Worm (Caenorhabditis elegans) whole organism, L1 larva: Measurements from ENCODE around the gene fbxb-3.

ENCODE experiments used
- C16A3.4 ChIP-seq: fragments of 150-350 bp; optimal IDR thresholded peaks from 2 replicates; lab custom pipeline; 2014; ENCODE audit warnings: missing biosample characterization, missing genetic modification characterization
- alr-1 ChIP-seq: fragments of 200-800 bp; sonication (Bioruptor generic); optimal IDR thresholded peaks from 2 replicates; lab custom pipeline; 2018; ENCODE audit warnings: borderline replicate concordance, mild to moderate bottlenecking, missing genetic modification characterization, missing compliant biosample characterization
- ama-1 ChIP-seq: fragments of 150-350 bp; optimal IDR thresholded peaks from 2 replicates; lab custom pipeline; 2014
- blmp-1 ChIP-seq: fragments of 150-350 bp; optimal IDR thresholded peaks from 2 replicates; lab custom pipeline; 2014; ENCODE audit warnings: missing biosample characterization, missing genetic modification characterization
- ceh-82 ChIP-seq, 3 experiments: fragments of 150-350 bp in 1 of 3; sonication (generic microtip) in 2 of 3; optimal IDR thresholded peaks; 2 replicates each; lab custom pipeline; 2014 to 2017; ENCODE audit warnings: missing biosample characterization in 3 of 3, missing genetic modification characterization in 3 of 3
- ceh-88 ChIP-seq: fragments of 200-800 bp; sonication (Bioruptor generic); IDR thresholded peaks from 2 replicates; pipeline ENCODE4 v1.3.6; 2022; ENCODE audit warnings: missing genetic modification characterization, missing compliant biosample characterization
- dpl-1 ChIP-seq, 3 experiments: fragments of 150-350 bp in 2 of 3; sonication (generic microtip) in 1 of 3; optimal IDR thresholded peaks; 2 replicates each; lab custom pipeline; 2014 to 2017; ENCODE audit warnings: missing biosample characterization in 3 of 3, missing genetic modification characterization in 3 of 3, missing genetic modification reagents in 3 of 3
- dsc-1 ChIP-seq: sonication (generic microtip); optimal IDR thresholded peaks from 2 replicates; lab custom pipeline; 2016; ENCODE audit warnings: mild to moderate bottlenecking, missing genetic modification characterization, missing compliant biosample characterization
- efl-1 ChIP-seq, 4 experiments: fragments of 150-350 bp; optimal IDR thresholded peaks in 3 of 4; peaks in 1 of 4; 1 replicate in 1 of 4; 2 replicates in 3 of 4; lab custom pipeline; 2014; ENCODE audit warnings: missing biosample characterization in 2 of 4, missing genetic modification characterization in 2 of 4, missing genetic modification reagents in 2 of 4
- fkh-10 ChIP-seq: sonication (generic microtip); optimal IDR thresholded peaks from 2 replicates; lab custom pipeline; 2017; ENCODE audit warnings: missing biosample characterization, missing genetic modification reagents, missing genetic modification characterization
- fkh-8 ChIP-seq: sonication (generic microtip); optimal IDR thresholded peaks from 2 replicates; lab custom pipeline; 2016; ENCODE audit warnings: mild to moderate bottlenecking, missing genetic modification characterization, missing compliant biosample characterization
- isw-1 ChIP-seq: fragments of 200-800 bp; sonication (Bioruptor generic); IDR thresholded peaks from 2 replicates; pipeline ENCODE4 v1.3.6; 2022; ENCODE audit warnings: missing genetic modification characterization, missing compliant biosample characterization
- jun-1 ChIP-seq: fragments of 150-350 bp; optimal IDR thresholded peaks from 2 replicates; lab custom pipeline; 2014; ENCODE audit warnings: missing biosample characterization, missing genetic modification reagents, missing genetic modification characterization
- lin-13 ChIP-seq: fragments of 150-350 bp; optimal IDR thresholded peaks from 2 replicates; lab custom pipeline; 2014; ENCODE audit warnings: missing biosample characterization, missing genetic modification reagents, missing genetic modification characterization
- lin-14 ChIP-seq: fragments of 200-800 bp; sonication (Bioruptor generic); optimal IDR thresholded peaks from 2 replicates; lab custom pipeline; 2018; ENCODE audit warnings: mild to moderate bottlenecking, missing genetic modification characterization, moderate library complexity, missing compliant biosample characterization
- lin-35 ChIP-seq, 2 experiments: fragments of 150-350 bp; optimal IDR thresholded peaks; 2 replicates each; lab custom pipeline; 2014; ENCODE audit warnings: missing biosample characterization in 2 of 2, missing genetic modification characterization in 2 of 2, missing genetic modification reagents in 2 of 2
- lsy-2 ChIP-seq, 2 experiments: fragments of 150-350 bp; optimal IDR thresholded peaks; 2 replicates each; lab custom pipeline; 2014; ENCODE audit warnings: missing biosample characterization in 2 of 2, missing genetic modification characterization in 2 of 2
- nhr-12 ChIP-seq: sonication (generic microtip); optimal IDR thresholded peaks from 2 replicates; lab custom pipeline; 2017; ENCODE audit warnings: missing biosample characterization, missing genetic modification characterization
- nhr-20 ChIP-seq: sonication (generic microtip); optimal IDR thresholded peaks from 2 replicates; lab custom pipeline; 2016; ENCODE audit warnings: mild to moderate bottlenecking, missing genetic modification characterization, missing compliant biosample characterization
- nhr-28 ChIP-seq: fragments of 150-350 bp; optimal IDR thresholded peaks from 2 replicates; lab custom pipeline; 2014; ENCODE audit warnings: missing biosample characterization, missing genetic modification characterization
- nhr-47 ChIP-seq: sonication (generic microtip); optimal IDR thresholded peaks from 2 replicates; lab custom pipeline; 2016; ENCODE audit warnings: mild to moderate bottlenecking, missing genetic modification characterization, moderate library complexity, missing compliant biosample characterization
- nhr-71 ChIP-seq: sonication (generic microtip); optimal IDR thresholded peaks from 2 replicates; lab custom pipeline; 2016; ENCODE audit warnings: mild to moderate bottlenecking, missing genetic modification characterization, moderate library complexity, missing compliant biosample characterization
- nhr-76 ChIP-seq: sonication (generic microtip); optimal IDR thresholded peaks from 2 replicates; lab custom pipeline; 2017; ENCODE audit warnings: missing biosample characterization, missing genetic modification characterization
- nhr-77 ChIP-seq: fragments of 150-350 bp; optimal IDR thresholded peaks from 2 replicates; lab custom pipeline; 2014; ENCODE audit warnings: missing biosample characterization, missing genetic modification characterization
- nhr-84 ChIP-seq: sonication (generic microtip); optimal IDR thresholded peaks from 2 replicates; lab custom pipeline; 2017; ENCODE audit warnings: missing biosample characterization, missing genetic modification characterization
- nhr-85 ChIP-seq: sonication (generic microtip); peaks from one replicate; lab custom pipeline; 2016; ENCODE audit warnings: missing genetic modification characterization, inconsistent platforms, missing compliant biosample characterization
- nhr-90 ChIP-seq: sonication (generic microtip); optimal IDR thresholded peaks from 2 replicates; lab custom pipeline; 2016; ENCODE audit warnings: mild to moderate bottlenecking, missing genetic modification characterization, missing compliant biosample characterization; ENCODE audit not compliant: poor library complexity
- pax-3 ChIP-seq: fragments of 200-800 bp; sonication (Bioruptor generic); optimal IDR thresholded peaks from 2 replicates; lab custom pipeline; 2018; ENCODE audit warnings: mild to moderate bottlenecking, missing genetic modification characterization, moderate library complexity, missing compliant biosample characterization
- pqm-1 ChIP-seq: sonication (generic microtip); optimal IDR thresholded peaks from 3 replicates; lab custom pipeline; 2017; ENCODE audit warnings: missing biosample characterization, missing genetic modification characterization
- rnt-1 ChIP-seq: sonication (generic microtip); optimal IDR thresholded peaks from 2 replicates; lab custom pipeline; 2016; ENCODE audit warnings: mild to moderate bottlenecking, missing genetic modification characterization, moderate library complexity, missing compliant biosample characterization
- sox-4 ChIP-seq: sonication (generic microtip); optimal IDR thresholded peaks from 2 replicates; lab custom pipeline; 2016; ENCODE audit warnings: missing genetic modification characterization, missing compliant biosample characterization
- sptf-1 ChIP-seq: fragments of 150-350 bp; optimal IDR thresholded peaks from 2 replicates; lab custom pipeline; 2014; ENCODE audit warnings: missing biosample characterization, missing genetic modification characterization
- tbx-2 ChIP-seq: sonication (generic microtip); optimal IDR thresholded peaks from 2 replicates; lab custom pipeline; 2016; ENCODE audit warnings: missing genetic modification characterization, missing compliant biosample characterization
- zip-4 ChIP-seq: fragments of 200-800 bp; sonication (Bioruptor generic); optimal IDR thresholded peaks from 2 replicates; lab custom pipeline; 2018; ENCODE audit warnings: mild to moderate bottlenecking, missing genetic modification characterization, moderate library complexity, missing compliant biosample characterization

fbxb-3 gene

DNA sequence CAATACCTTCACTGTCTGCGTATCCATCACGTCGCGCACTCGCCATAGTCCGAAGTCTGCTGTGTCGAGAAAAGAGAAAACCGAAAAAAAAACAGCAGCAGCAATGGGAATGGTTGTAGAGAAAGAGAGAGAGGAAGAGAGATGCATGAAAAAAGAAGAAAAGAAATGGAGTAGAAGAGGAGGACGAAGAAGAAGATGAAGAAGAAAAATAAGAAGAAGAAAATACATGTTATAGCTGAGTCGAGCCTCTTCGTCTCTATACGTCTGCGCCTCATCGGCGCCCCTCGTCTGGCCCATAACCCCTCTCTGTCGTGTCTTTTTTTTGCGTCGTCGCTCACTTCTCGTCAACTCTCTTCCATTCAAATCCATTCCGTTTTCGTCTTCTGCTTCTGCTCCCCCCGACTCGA, 29.0 kb upstream of the fbxb-3 start (continued):
- TF ChIP-seq C16A3.4 (tag; lab: Kevin White, UChicago): peak; percentile 60
- TF ChIP-seq nhr-76 (tag; lab: Kevin White, UChicago): no peak

ce11 chrIV:11812017-11812416, 26.7 kb upstream of the fbxb-3 start:
- no peak for TF ChIP-seq nhr-20 (tag; lab: Kevin White, UChicago)
- no peak for TF ChIP-seq nhr-28 (tag; lab: Kevin White, UChicago)
- TF ChIP-seq fkh-10 (GFP tag; lab: Kevin White, UChicago): no peak
- TF ChIP-seq nhr-12 (tag; lab: Kevin White, UChicago): no peak
- TF ChIP-seq ceh-82 (tag; optimal IDR thresholded peaks at IDR 0.05; lab: Kevin White, UChicago): peak in 1 of 3 experiments; percentile 8
- no peak for TF ChIP-seq tbx-2
- peak; percentile 88 for TF ChIP-seq dsc-1
- TF ChIP-seq nhr-85 (tag; lab: Kevin White, UChicago): no peak
- TF ChIP-seq rnt-1: no peak
- no peak for TF ChIP-seq dpl-1 (GFP tag; optimal IDR thresholded peaks at IDR 0.05; lab: Kevin White, UChicago)
- TF ChIP-seq zip-4 (GFP tag; lab: Kevin White, UChicago): no peak
- no peak for TF ChIP-seq nhr-84 (tag; lab: Kevin White, UChicago)
- TF ChIP-seq isw-1 (GFP tag; lab: Robert Waterston, UW): no peak
- no peak for TF ChIP-seq ceh-88 (GFP tag; lab: Robert Waterston, UW)
- no peak for TF ChIP-seq nhr-77 (tag; lab: Kevin White, UChicago)
- peak; percentile 45 for TF ChIP-seq nhr-47 (tag; lab: Kevin White, UChicago)
- peak; percentile 66 for TF ChIP-seq fkh-8 (tag; lab: Kevin White, UChicago)
- no peak for TF ChIP-seq alr-1 (tag; lab: Kevin White, UChicago)
- TF ChIP-seq lin-13 (GFP tag; lab: Kevin White, UChicago): no peak
- TF ChIP-seq nhr-71 (tag; lab: Kevin White, UChicago): peak; percentile 49
- TF ChIP-seq sptf-1 (tag; lab: Kevin White, UChicago): no peak
- TF ChIP-seq sox-4 (tag; lab: Kevin White, UChicago): peak; percentile 23
- TF ChIP-seq lin-35 (GFP tag; optimal IDR thresholded peaks at IDR 0.05; lab: Kevin White, UChicago): no peak

ce11 chrIV:11813901-11814300, 24.9 kb upstream of the fbxb-3 start, which contains the start of gene M117.1:
Gene M117.1 (plus strand): TSS chrIV:11814247.
- no peak for TF ChIP-seq zip-4 (GFP tag; lab: Kevin White, UChicago)
- peak; percentile 4 for TF ChIP-seq rnt-1
- peak; percentile 53 for TF ChIP-seq lin-14 (GFP tag; lab: Kevin White, UChicago)
- peak; percentile 13 for TF ChIP-seq blmp-1 (tag; lab: Kevin White, UChicago)
- TF ChIP-seq tbx-2: peak; percentile 13
- TF ChIP-seq, all 84 proteins: peak for 4

- TF ChIP-seq jun-1 (tag; lab: Kevin White, UChicago) (no peak), pqm-1 (tag; lab: Kevin White, UChicago) (no peak), sox-4 (tag; lab: Kevin White, UChicago) (peak; percentile 13), nhr-85 (tag; lab: Kevin White, UChicago) (peak; percentile 50), pax-3 (peak; percentile 22), nhr-71 (tag; lab: Kevin White, UChicago) (peak; percentile 22), nhr-20 (tag; lab: Kevin White, UChicago) (no peak), efl-1 (optimal IDR thresholded peaks at IDR 0.05; lab: Kevin White, UChicago) (no peak), efl-1 (GFP tag; optimal IDR thresholded peaks at IDR 0.05 in 1 of 2; lab: Kevin White, UChicago) (peak in 1 of 2 experiments; percentile 67), lsy-2 (tag; optimal IDR thresholded peaks at IDR 0.05; lab: Kevin White, UChicago) (peak in 1 of 2 experiments; percentile 22), ama-1 (peak; percentile 81), dsc-1 (no peak), nhr-90 (peak; percentile 27)
- TF ChIP-seq, all 84 proteins: peak for 8
Observed at ce11 chrIV:11820067-11820913, 18.5 kb upstream of the fbxb-3 start.
